Worm (Caenorhabditis elegans): ENCODE measurements around the gene istr-1.
A peak's percentile ranks its signal among the peaks of the same experiment; 100 is the strongest.

The istr-1 gene

ce11 chrV:12718622-12719021 lies 21.0 kb downstream of the istr-1 start, which contains the start of gene str-181:
str-181 (minus strand) TSS chrV:12718722.
- TF ChIP-seq nhr-129 (tag; optimal IDR thresholded peaks at IDR 0.05) (no peak), ceh-16 (tag; optimal IDR thresholded peaks at IDR 0.05) (no peak), nhr-6 (tag; optimal IDR thresholded peaks at IDR 0.05) (no peak), unc-39 (tag; optimal IDR thresholded peaks at IDR 0.05) (no peak), nhr-21 (tag; optimal IDR thresholded peaks at IDR 0.05) (no peak), zag-1 (tag; optimal IDR thresholded peaks at IDR 0.05) (no peak), Y55F3AM.14 (GFP tag; optimal IDR thresholded peaks at IDR 0.05) (no peak), unc-62 (GFP tag; optimal IDR thresholded peaks at IDR 0.05) (no peak), sma-3 (GFP tag; optimal IDR thresholded peaks at IDR 0.05) (no peak), mab-5 (tag; optimal IDR thresholded peaks at IDR 0.05) (no peak), skn-1 (tag; optimal IDR thresholded peaks at IDR 0.05) (no peak)

DNA sequence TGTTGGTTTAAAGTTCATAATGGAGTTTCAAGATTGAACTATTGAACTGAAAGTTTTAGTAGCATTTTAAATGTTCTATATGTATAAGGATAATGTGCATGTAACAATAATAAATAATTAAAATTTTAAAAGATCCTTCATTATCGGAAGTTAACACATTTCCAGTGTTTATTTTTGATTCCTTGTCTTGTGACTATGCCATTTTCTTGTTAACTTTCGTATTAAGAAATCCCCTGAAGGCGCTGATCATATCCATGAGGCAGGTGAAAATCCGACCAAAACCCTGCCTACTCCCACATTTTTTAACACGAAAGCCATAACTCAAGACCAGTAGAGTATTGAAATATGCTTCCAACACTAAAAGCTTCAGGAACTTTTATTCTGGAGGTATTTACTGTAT lies 22.1 kb downstream of the istr-1 start, which contains the start of gene R11D1.7:
R11D1.7 (plus strand) TSS at position 301 of the 400 bp plus-strand sequence.
- TF ChIP-seq elt-1 (tag; optimal IDR thresholded peaks at IDR 0.05): no peak
- TF ChIP-seq Y55F3AM.14 (GFP tag; optimal IDR thresholded peaks at IDR 0.05): no peak
- TF ChIP-seq nhr-129 (tag; optimal IDR thresholded peaks at IDR 0.05): no peak
- TF ChIP-seq sem-4 (tag; optimal IDR thresholded peaks at IDR 0.05): no peak
- TF ChIP-seq lin-13 (GFP tag; optimal IDR thresholded peaks at IDR 0.05): no peak
- TF ChIP-seq R02D3.7 (tag; optimal IDR thresholded peaks at IDR 0.05): no peak
- TF ChIP-seq blmp-1 (tag; optimal IDR thresholded peaks at IDR 0.05; ENCODE audit: insufficient read depth): no peak
- TF ChIP-seq alr-1 (tag; optimal IDR thresholded peaks at IDR 0.05): no peak
- TF ChIP-seq aly-2 (tag; optimal IDR thresholded peaks at IDR 0.05): no peak
- TF ChIP-seq ztf-11 (tag; optimal IDR thresholded peaks at IDR 0.05): no peak
- TF ChIP-seq elt-3 (tag; optimal IDR thresholded peaks at IDR 0.05): no peak
- no peak for TF ChIP-seq peb-1 (tag; optimal IDR thresholded peaks at IDR 0.05)
- TF ChIP-seq lin-11 (tag; optimal IDR thresholded peaks at IDR 0.05): no peak

DNA sequence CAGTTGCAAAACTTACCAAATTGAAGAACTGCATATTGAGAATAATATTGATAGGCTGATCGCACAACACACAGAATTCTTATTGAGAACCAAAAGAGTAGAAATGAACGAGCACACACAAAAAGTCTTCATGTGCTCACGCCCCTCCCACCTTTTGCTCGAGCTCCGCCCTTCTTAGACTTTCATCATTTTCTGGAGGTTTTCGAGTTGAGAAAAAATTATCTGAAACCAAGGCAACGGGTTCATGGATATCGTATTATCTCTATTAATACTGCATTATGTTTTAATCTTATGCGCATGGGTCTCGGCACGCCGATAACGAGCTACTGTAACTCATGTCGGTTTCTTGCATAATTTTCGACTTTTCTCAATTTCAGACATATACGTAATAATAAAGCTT lies 28.2 kb downstream of the istr-1 start, which contains the start of gene R11D1.12:
R11D1.12 (minus strand) TSS at position 101 of the 400 bp plus-strand sequence.
- TF ChIP-seq ztf-11 (tag; optimal IDR thresholded peaks at IDR 0.05) (no peak), egl-27 (tag; optimal IDR thresholded peaks at IDR 0.05) (no peak), sma-3 (GFP tag; optimal IDR thresholded peaks at IDR 0.05) (no peak), nhr-237 (tag; optimal IDR thresholded peaks at IDR 0.05) (no peak), blmp-1 (tag; optimal IDR thresholded peaks at IDR 0.05; ENCODE audit: insufficient read depth) (no peak), lsy-2 (tag; optimal IDR thresholded peaks at IDR 0.05) (no peak), nhr-11 (tag; optimal IDR thresholded peaks at IDR 0.05) (no peak), nhr-21 (tag; optimal IDR thresholded peaks at IDR 0.05) (no peak), nhr-6 (tag; optimal IDR thresholded peaks at IDR 0.05) (no peak), zag-1 (tag; optimal IDR thresholded peaks at IDR 0.05) (no peak), mbf-1 (tag; optimal IDR thresholded peaks at IDR 0.05) (no peak), lin-39 (tag; optimal IDR thresholded peaks at IDR 0.05) (no peak)

DNA sequence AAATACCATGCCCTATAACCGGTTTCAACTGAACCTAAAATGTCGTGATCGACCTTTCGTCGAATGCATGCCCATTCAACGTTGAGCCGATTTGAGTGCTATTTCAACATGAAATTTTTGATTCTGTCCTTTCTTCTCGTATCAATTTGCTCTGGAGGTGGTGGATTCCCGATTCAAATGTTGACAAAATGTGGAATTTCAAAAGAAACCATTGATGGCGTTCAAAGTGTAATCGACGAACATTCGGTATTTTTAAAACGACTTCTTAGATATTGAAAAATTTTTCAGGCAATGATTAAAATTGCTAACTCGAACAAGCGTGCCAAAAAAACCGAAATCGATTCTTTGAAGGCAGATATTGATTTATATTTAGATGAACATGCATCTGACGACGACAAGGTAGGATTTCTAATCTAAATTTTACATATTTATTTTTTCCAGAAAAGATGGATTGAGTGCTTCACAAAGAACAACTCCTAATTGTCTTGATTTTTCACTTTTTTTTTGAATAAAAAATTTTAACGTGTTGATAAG lies 29.5 kb downstream of the istr-1 start, which contains the start of gene R11D1.13:
R11D1.13 (plus strand) TSS at position 51 of the 534 bp plus-strand sequence.
- TF ChIP-seq nhr-10 (tag; optimal IDR thresholded peaks at IDR 0.05) (no peak), alr-1 (tag; optimal IDR thresholded peaks at IDR 0.05) (no peak), mbf-1 (tag; optimal IDR thresholded peaks at IDR 0.05) (no peak), dmd-4 (tag; optimal IDR thresholded peaks at IDR 0.05) (no peak), elt-1 (tag; optimal IDR thresholded peaks at IDR 0.05) (no peak), nhr-25 (tag; optimal IDR thresholded peaks at IDR 0.05) (no peak), blmp-1 (tag; optimal IDR thresholded peaks at IDR 0.05; ENCODE audit: insufficient read depth) (no peak), nhr-12 (tag; optimal IDR thresholded peaks at IDR 0.05) (no peak)

ce11 chrV:12728062-12728665 lies 30.5 kb downstream of the istr-1 start, which contains the start of the genes rpl-28 and mrpl-49:
rpl-28 (minus strand) TSS chrV:12728112.
mrpl-49 (plus strand) TSS chrV:12728631.
- TF ChIP-seq nhr-25 (tag; optimal IDR thresholded peaks at IDR 0.05) (no peak), lsy-2 (tag; optimal IDR thresholded peaks at IDR 0.05) (peak; percentile 64 to 93), nhr-6 (tag; optimal IDR thresholded peaks at IDR 0.05) (no peak), elt-1 (tag; optimal IDR thresholded peaks at IDR 0.05) (no peak), blmp-1 (tag; optimal IDR thresholded peaks at IDR 0.05; ENCODE audit: insufficient read depth) (peak; percentile 74), nhr-10 (tag; optimal IDR thresholded peaks at IDR 0.05) (no peak), lin-13 (GFP tag; optimal IDR thresholded peaks at IDR 0.05) (peak; percentile 89), zag-1 (tag; optimal IDR thresholded peaks at IDR 0.05) (peak; percentile 36), sma-3 (GFP tag; optimal IDR thresholded peaks at IDR 0.05) (peak; percentile 80), sma-9 (GFP tag; optimal IDR thresholded peaks at IDR 0.05) (peak; percentile 85), sma-9 (tag; optimal IDR thresholded peaks at IDR 0.05) (no peak), lin-39 (tag; optimal IDR thresholded peaks at IDR 0.05) (no peak), mbf-1 (tag; optimal IDR thresholded peaks at IDR 0.05) (no peak), crh-2 (tag; optimal IDR thresholded peaks at IDR 0.05) (peak; percentile 91), unc-39 (tag; optimal IDR thresholded peaks at IDR 0.05) (no peak), nhr-11 (tag; optimal IDR thresholded peaks at IDR 0.05) (no peak), elt-3 (tag; optimal IDR thresholded peaks at IDR 0.05) (no peak), fos-1 (tag; optimal IDR thresholded peaks at IDR 0.05) (peak; percentile 86), mab-5 (tag; optimal IDR thresholded peaks at IDR 0.05) (peak; percentile 82), egl-27 (tag; optimal IDR thresholded peaks at IDR 0.05) (peak; percentile 47), ztf-4 (tag; optimal IDR thresholded peaks at IDR 0.05) (peak; percentile 70), lin-11 (tag; optimal IDR thresholded peaks at IDR 0.05) (peak; percentile 85), ZK546.5 (tag; optimal IDR thresholded peaks at IDR 0.05) (no peak), alr-1 (tag; optimal IDR thresholded peaks at IDR 0.05) (no peak), nhr-77 (tag; optimal IDR thresholded peaks at IDR 0.05) (no peak), R02D3.7 (tag; optimal IDR thresholded peaks at IDR 0.05) (peak; percentile 82), gmeb-1 (tag; optimal IDR thresholded peaks at IDR 0.05) (peak; percentile 85), nhr-12 (tag; optimal IDR thresholded peaks at IDR 0.05) (no peak), unc-62 (GFP tag; optimal IDR thresholded peaks at IDR 0.05) (no peak), nhr-237 (tag; optimal IDR thresholded peaks at IDR 0.05) (no peak)
